Fruit fly (Drosophila melanogaster) whole organism, prepupa: ENCODE measurements around the gene sit.

Experiments
- CG16779 ChIP-seq: fragments of 200-800 bp; sonication (Bioruptor generic); optimal IDR thresholded peaks from 3 replicates; lab custom pipeline; 2017; ENCODE audit warnings: missing biosample characterization, mild to moderate bottlenecking, missing genetic modification characterization
- CG34406 ChIP-seq: fragments of 200-800 bp; sonication (Bioruptor generic); optimal IDR thresholded peaks from 3 replicates; lab custom pipeline; 2016; ENCODE audit warnings: missing biosample characterization, missing genetic modification characterization
- CG4318 ChIP-seq: fragments of 200-800 bp; sonication (Bioruptor generic); optimal IDR thresholded peaks from 3 replicates; lab custom pipeline; 2017; ENCODE audit warnings: missing biosample characterization, mild to moderate bottlenecking, missing genetic modification characterization
- Gug ChIP-seq: fragments of 200-800 bp; sonication (Bioruptor generic); IDR thresholded peaks from 2 replicates; pipeline ENCODE4 v1.3.6; 2022; ENCODE audit warnings: missing biosample characterization, missing genetic modification characterization
- Sox14 ChIP-seq: fragments of 200-800 bp; sonication (Bioruptor generic); optimal IDR thresholded peaks from 3 replicates; lab custom pipeline; 2016; ENCODE audit warnings: missing biosample characterization, missing genetic modification characterization
- fd85E ChIP-seq: fragments of 200-800 bp; sonication (Bioruptor generic); optimal IDR thresholded peaks from 3 replicates; lab custom pipeline; 2016; ENCODE audit warnings: missing biosample characterization, missing genetic modification characterization
- topi ChIP-seq: fragments of 200-800 bp; sonication (Bioruptor generic); optimal IDR thresholded peaks from 3 replicates; lab custom pipeline; 2016; ENCODE audit warnings: missing biosample characterization, missing genetic modification characterization

DNA sequence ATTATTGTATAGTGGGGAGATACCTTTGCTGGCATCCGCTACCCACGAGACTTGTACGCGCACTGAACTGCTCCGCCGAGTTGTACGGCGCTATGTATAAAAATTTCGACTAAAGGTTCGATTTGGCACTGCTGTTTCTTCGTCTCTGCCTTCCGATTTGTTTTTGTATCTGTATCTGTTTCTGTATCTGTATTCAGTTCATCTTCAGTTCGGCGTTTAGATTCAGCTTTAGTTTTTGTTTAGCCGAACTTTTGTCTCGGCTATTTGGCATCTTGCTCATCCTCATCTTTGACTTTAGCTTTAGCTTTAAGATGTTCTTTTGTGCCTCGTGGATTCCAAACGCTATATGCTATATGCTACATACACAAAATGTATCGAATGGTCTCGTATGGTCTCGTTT, at the start of gene sit:
- TF ChIP-seq topi (GFP tag; lab: Kevin White, UChicago) (no peak), CG34406 (GFP tag; lab: Kevin White, UChicago) (no peak), Gug (GFP tag; lab: Robert Waterston, UW) (no peak), Sox14 (GFP tag; lab: Kevin White, UChicago) (no peak), CG16779 (tag; lab: Kevin White, UChicago) (no peak), CG4318 (GFP tag; lab: Kevin White, UChicago) (no peak), fd85E (GFP tag; lab: Kevin White, UChicago) (no peak)
